Fruit fly (Drosophila melanogaster) whole organism, wandering third instar larva: ENCODE measurements around the gene BORCS6.

Experiments
- Abd-B ChIP-seq: fragments of >200 bp; optimal IDR thresholded peaks from 2 replicates; lab custom pipeline; 2017; ENCODE audit warnings: missing biosample characterization, missing genetic modification characterization
- CG9705 ChIP-seq: fragments of 200-800 bp; sonication (Bioruptor generic); optimal IDR thresholded peaks from 2 replicates; lab custom pipeline; 2018; ENCODE audit warnings: missing biosample characterization, mild to moderate bottlenecking, missing genetic modification characterization
- fru ChIP-seq: fragments of 200-800 bp; sonication (Bioruptor generic); optimal IDR thresholded peaks from 3 replicates; lab custom pipeline; 2016; ENCODE audit warnings: missing biosample characterization, mild to moderate bottlenecking, missing genetic modification characterization
- pan ChIP-seq: fragments of >200 bp; optimal IDR thresholded peaks from 2 replicates; lab custom pipeline; 2017

DNA sequence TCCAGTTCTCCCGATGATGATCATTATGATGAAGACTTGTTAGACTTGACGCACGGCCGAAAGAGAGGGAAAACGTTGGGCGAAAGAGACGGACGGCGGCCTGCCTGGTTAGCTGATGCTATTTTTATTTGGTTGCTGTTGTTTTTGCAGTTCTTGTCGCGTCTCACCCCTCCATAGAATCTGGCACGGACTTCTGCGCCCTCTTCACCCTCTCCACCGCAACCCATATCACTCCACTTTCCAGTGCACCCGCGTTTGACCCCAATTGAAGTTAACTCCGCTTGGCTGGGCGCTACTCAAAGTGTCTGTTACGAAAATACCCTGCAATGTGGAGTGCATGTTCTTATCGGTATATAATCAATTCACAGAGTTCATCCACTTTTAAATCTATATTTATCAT, 20.5 kb downstream of the BORCS6 start:
- TF ChIP-seq fru (GFP tag; lab: Kevin White, UChicago) (no peak), Abd-B (GFP tag; lab: Kevin White, UChicago) (no peak), CG9705 (no peak), pan (lab: Kevin White, UChicago) (no peak)
